Fruit fly (Drosophila melanogaster) whole organism, wandering third instar larva: ENCODE measurements around the gene Nrx-IV.

Experiments
- CG9705 ChIP-seq: fragments of 200-800 bp; sonication (Bioruptor generic); optimal IDR thresholded peaks from 2 replicates; lab custom pipeline; 2018; ENCODE audit warnings: missing biosample characterization, mild to moderate bottlenecking, missing genetic modification characterization
- Dif ChIP-seq: fragments of 200-275, 200-300 bp; sonication (Bioruptor generic); optimal IDR thresholded peaks from 2 replicates; lab custom pipeline; 2018; ENCODE audit warnings: missing biosample characterization, missing genetic modification characterization; ENCODE audit not compliant: partially characterized antibody
- GATAd ChIP-seq: sonication (Bioruptor generic); optimal IDR thresholded peaks from 2 replicates; lab custom pipeline; 2016; ENCODE audit warnings: missing biosample characterization, missing genetic modification characterization
- Hnf4 ChIP-seq: fragments of 200-800 bp; sonication (Bioruptor generic); optimal IDR thresholded peaks from 2 replicates; lab custom pipeline; 2016; ENCODE audit warnings: missing biosample characterization, mild to moderate bottlenecking, missing genetic modification characterization
- Jra ChIP-seq: sonication (Bioruptor generic); optimal IDR thresholded peaks from 2 replicates; lab custom pipeline; 2016; ENCODE audit warnings: missing biosample characterization, missing genetic modification characterization
- Mio ChIP-seq: sonication (Bioruptor generic); optimal IDR thresholded peaks from 2 replicates; lab custom pipeline; 2016; ENCODE audit warnings: missing biosample characterization, missing genetic modification characterization
- dsf ChIP-seq: sonication (Bioruptor generic); optimal IDR thresholded peaks from 2 replicates; lab custom pipeline; 2016; ENCODE audit warnings: missing biosample characterization, missing genetic modification characterization, borderline replicate concordance
- foxo ChIP-seq, 2 experiments: fragments of 200-800 bp; sonication (Bioruptor generic); optimal IDR thresholded peaks; 2 replicates in 1 of 2; 3 replicates in 1 of 2; lab custom pipeline; 2016 to 2017; ENCODE audit warnings: missing biosample characterization in 2 of 2, missing genetic modification characterization in 2 of 2
- pan ChIP-seq: fragments of >200 bp; optimal IDR thresholded peaks from 2 replicates; lab custom pipeline; 2017
- psq ChIP-seq: fragments of 200-800 bp; sonication (Bioruptor generic); optimal IDR thresholded peaks from 3 replicates; lab custom pipeline; 2017; ENCODE audit warnings: missing biosample characterization, mild to moderate bottlenecking, missing genetic modification characterization, moderate library complexity
- sage ChIP-seq: fragments of 200-800 bp; sonication (Bioruptor generic); optimal IDR thresholded peaks from 2 replicates; lab custom pipeline; 2016; ENCODE audit warnings: missing biosample characterization, mild to moderate bottlenecking, missing genetic modification characterization
- sv ChIP-seq: fragments of 200-800 bp; sonication (Bioruptor generic); optimal IDR thresholded peaks from 3 replicates; lab custom pipeline; 2016; ENCODE audit warnings: missing biosample characterization, missing genetic modification characterization
- usp ChIP-seq: fragments of >200 bp; optimal IDR thresholded peaks from 2 replicates; lab custom pipeline; 2017; ENCODE audit warnings: missing biosample characterization, missing genetic modification characterization

dm6 chr3L:12184564-12185034, 38.3 kb downstream of the Nrx-IV start, which contains the start of gene Miox:
- TF ChIP-seq usp (GFP tag; lab: Kevin White, UChicago) (no peak), pan (lab: Kevin White, UChicago) (no peak), Dif (GFP tag; lab: Kevin White, UChicago) (no peak), dsf (no peak), sage (GFP tag; lab: Kevin White, UChicago) (no peak), Hnf4 (GFP tag; lab: Kevin White, UChicago) (no peak), Mio (no peak), GATAd (GFP tag; lab: Kevin White, UChicago) (no peak), Jra (GFP tag; lab: Kevin White, UChicago) (no peak), psq (GFP tag; lab: Kevin White, UChicago) (no peak), foxo (GFP tag; optimal IDR thresholded peaks at IDR 0.05; lab: Kevin White, UChicago) (no peak), CG9705 (GFP tag; lab: Kevin White, UChicago) (no peak), sv (GFP tag; lab: Kevin White, UChicago) (no peak)
